Worm (Caenorhabditis elegans) whole organism, dauer: ENCODE data around the gene ppgn-1.

ENCODE experiments used
- unc-62 ChIP-seq: sonication (generic microtip); optimal IDR thresholded peaks from 2 replicates; lab custom pipeline; 2017; ENCODE audit warnings: missing biosample characterization, missing genetic modification reagents, missing genetic modification characterization

Gene ppgn-1

ce11 chrIV:2348862-2349321 is at the start of gene ppgn-1, which contains the start of gene tftc-1:
Gene ppgn-1, minus strand, starts transcription at chrIV:2348912.
Gene tftc-1, plus strand, starts transcription at chrIV:2349271.
- TF ChIP-seq unc-62 (GFP tag; lab: Kevin White, UChicago) = no peak

DNA sequence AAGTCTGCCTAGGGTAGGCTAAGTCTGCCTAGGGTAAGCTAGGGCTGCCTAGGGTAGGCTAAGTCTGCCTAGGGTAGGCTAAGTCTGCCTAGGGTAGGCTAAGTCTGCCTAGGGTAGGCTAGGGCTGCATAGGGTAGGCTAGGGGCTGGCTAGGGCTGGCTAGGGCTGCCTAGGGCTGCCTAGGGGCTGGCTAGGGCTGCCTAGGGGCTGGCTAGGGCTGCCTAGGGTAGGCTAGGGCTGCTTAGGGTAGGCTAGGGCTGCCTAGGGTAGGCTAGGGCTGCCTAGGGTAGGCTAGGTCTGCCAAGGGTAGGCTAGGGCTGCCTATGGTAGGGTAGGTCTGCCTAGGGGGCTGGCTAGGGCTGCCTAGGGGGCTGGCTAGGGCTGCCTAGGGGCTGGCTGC is 49.6 kb upstream of the ppgn-1 start:
- no peak for TF ChIP-seq unc-62 (GFP tag; lab: Kevin White, UChicago)

DNA sequence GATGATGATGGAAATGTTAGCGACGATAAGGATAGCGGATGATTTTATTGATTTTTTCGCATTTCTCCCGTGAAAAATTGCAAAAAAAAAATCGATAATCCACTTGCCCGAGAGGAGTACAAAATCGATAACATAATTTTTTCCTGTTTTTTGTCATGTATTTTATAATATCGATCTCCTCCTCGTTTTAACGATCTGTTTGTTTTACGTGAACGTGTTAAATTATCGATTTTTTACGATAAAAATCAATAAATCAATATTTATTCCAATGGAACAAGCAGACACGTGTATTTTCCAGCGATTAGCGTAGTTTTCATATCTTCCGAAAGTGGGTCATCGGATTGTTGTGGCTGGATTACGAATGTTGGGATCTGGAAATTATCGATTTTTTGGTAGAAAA is 47.3 kb upstream of the ppgn-1 start:
- TF ChIP-seq unc-62 (GFP tag; lab: Kevin White, UChicago) = no peak

- TF ChIP-seq unc-62 (GFP tag; lab: Kevin White, UChicago) = no peak
Observed at ce11 chrIV:2393023-2393422, 44.3 kb upstream of the ppgn-1 start.

DNA sequence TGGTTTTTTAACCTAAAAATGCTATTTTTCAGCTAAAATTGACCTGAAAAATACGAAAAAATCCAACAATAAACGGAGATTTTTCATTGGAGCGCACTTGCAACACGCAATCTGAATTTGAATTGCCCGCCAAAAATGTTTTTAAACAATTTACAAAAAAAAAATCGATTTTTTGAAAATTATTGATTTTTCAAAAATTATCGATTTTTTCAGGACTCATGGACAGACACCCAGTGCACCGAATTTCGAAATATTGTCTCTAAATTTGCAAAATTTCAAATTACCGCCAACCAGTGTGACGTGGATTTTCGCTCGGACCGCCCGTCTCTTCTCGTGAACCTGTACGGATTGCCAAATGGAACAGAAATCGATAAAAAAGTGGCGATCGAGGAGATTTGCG is 43.1 kb upstream of the ppgn-1 start:
- no peak for TF ChIP-seq unc-62 (GFP tag; lab: Kevin White, UChicago)

- no peak for TF ChIP-seq unc-62 (GFP tag; lab: Kevin White, UChicago)
Observed at ce11 chrIV:2390804-2391203, 42.1 kb upstream of the ppgn-1 start, which contains the start of gene eri-5. Gene eri-5, plus strand, starts transcription at chrIV:2390821.

- TF ChIP-seq unc-62 (GFP tag; lab: Kevin White, UChicago) = no peak
Observed at ce11 chrIV:2390251-2390672, 41.5 kb upstream of the ppgn-1 start.

DNA sequence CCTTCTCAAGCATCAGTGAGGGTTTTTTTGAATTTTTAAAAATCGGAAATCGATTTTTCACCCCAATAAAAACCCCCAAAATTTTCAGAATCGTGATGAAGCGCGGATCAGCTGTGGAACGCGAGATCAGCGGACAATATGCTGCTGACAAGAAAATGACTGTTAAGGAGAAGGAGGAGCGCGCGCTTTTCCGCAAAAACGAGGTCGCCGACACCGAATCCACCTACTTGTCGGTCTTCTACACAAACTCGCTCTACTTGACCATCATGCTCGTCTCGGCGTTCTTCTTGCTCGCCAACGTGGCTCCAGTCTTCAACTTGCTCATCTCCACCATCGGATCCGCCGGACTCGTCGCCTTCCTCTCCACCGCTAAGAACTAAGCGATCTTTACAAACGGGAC is 41.0 kb upstream of the ppgn-1 start:
- no peak for TF ChIP-seq unc-62 (GFP tag; lab: Kevin White, UChicago)

- TF ChIP-seq unc-62 (GFP tag; lab: Kevin White, UChicago) = no peak
Observed at ce11 chrIV:2388949-2389495, 40.3 kb upstream of the ppgn-1 start, which contains the start of gene trap-3. Gene trap-3, plus strand, starts transcription at chrIV:2389445.

DNA sequence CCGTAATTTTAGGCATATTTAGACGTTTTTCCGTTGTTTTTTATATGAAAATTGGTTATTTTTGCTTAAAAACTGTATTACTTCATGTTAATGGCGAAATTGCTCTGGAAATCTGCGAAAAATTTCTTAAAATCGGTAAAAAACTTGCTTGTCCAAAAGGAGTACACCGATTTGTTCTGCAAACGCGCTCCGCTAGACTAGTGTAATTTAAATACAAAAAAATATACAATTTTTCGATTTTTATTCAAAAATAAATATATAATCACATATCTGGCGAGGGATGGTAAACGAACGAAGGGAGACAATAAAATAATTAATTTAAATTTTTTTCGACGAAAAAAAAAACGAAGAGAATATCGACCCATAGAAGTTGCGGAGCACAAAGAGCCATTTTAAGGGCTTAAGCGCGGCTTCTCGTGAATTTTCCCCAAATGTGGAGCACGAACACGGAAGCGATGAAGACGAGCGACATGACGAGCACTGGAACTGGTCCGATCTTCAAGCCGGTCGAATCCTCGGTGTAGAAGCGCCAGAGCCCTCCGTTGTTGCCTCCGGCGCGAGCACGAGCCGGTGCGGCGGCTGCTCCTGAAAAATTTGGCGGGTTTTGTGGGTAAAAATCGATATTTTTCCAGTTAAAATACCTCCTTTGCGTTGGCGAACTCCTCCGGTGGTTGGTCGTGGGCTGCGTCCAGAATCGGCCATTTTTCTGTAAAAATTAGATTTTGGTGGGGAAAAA is 39.4 kb upstream of the ppgn-1 start, which contains the start of gene sec-61.B:
TSS of gene sec-61.B (minus strand) at position 706 of the 736 bp plus-strand sequence.
- TF ChIP-seq unc-62 (GFP tag; lab: Kevin White, UChicago) = no peak

DNA sequence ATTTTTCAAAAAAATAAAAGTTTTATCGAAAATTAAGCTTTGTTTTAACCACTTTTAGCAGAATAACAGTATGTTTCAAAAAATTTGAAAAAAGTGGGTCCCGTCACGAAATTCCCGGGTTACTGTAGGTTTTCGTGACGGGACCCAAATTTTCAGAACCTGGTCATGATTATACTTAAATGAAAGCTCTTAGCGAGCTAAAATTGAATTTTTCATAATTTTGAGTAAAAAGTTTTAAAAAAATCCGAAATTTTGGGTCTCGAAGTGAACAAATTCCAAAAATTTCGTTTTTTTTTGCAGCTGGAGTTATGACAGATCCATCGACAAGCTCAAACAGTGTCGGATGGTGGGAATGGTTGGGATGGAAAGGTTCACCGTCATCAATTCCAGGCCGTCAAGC is 35.0 kb upstream of the ppgn-1 start, which contains the start of gene Y38F2AR.3:
TSS of gene Y38F2AR.3 (plus strand) at position 301 of the 400 bp plus-strand sequence.
- TF ChIP-seq unc-62 (GFP tag; lab: Kevin White, UChicago) = no peak

DNA sequence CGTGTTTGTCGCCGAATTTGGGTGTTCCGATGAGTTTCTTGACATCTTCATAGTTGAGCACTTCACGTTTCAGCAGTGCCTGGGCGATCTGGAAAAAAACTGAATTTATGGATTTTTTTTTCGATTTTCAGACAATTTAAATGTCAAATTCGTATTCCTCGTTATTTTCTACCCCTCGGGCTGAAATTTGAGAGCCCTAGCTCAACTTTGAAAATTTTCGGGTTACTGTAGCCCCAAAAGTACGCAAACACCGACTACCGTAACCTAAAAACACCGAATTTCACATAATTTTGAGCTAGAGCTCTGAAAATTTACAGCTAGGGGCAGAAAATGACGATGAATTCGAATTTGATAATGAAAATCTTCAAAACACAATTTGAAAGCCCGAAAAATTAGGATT is 14.7 kb downstream of the ppgn-1 start:
- TF ChIP-seq unc-62 (GFP tag; lab: Kevin White, UChicago) = no peak

DNA sequence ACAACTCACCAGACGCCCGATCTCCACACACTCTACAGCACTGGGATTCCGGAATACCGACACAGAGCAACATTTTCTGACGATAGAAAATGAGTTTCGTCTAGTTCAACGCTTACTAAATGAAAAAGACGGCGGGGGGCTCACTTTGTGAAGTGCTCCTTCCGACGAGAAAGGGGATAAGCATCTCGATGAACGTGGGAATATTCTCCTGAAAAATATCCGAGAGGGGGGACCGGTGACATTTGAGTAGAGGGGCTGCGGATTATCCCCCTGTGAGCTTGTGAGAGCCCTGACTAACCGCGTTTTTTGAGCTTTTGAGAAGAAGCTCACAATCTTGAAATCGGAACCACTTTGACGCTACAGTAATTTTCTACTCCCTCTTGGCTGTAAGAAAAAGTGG is 19.2 kb downstream of the ppgn-1 start, which contains the start of gene nhr-236:
TSS of gene nhr-236 (minus strand) at position 101 of the 400 bp plus-strand sequence.
- no peak for TF ChIP-seq unc-62 (GFP tag; lab: Kevin White, UChicago)

- TF ChIP-seq unc-62 (GFP tag; lab: Kevin White, UChicago) = no peak
Observed at ce11 chrIV:2327317-2327716, 21.4 kb downstream of the ppgn-1 start.

DNA sequence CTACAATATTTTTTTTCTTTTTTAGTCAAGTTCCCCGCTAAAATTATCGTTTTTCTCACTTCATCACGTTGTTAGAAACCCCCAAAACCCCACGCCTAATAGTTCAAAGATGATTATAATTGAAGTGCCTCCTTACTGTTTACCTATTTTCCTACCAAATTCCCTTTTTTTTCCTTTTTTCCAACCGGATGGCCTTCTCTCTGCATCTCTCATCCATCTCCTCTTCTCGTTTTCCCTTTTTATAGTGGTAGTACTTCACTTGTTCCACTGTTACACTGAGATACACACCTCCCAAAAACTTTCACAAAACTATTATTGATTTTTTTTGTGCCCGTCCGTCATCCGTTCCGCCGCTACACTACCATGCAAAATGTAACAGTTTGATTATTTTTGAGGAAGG is 25.7 kb downstream of the ppgn-1 start, which contains the start of gene nsy-4:
TSS of gene nsy-4 (plus strand) at position 274 of the 400 bp plus-strand sequence.
- no peak for TF ChIP-seq unc-62 (GFP tag; lab: Kevin White, UChicago)

DNA sequence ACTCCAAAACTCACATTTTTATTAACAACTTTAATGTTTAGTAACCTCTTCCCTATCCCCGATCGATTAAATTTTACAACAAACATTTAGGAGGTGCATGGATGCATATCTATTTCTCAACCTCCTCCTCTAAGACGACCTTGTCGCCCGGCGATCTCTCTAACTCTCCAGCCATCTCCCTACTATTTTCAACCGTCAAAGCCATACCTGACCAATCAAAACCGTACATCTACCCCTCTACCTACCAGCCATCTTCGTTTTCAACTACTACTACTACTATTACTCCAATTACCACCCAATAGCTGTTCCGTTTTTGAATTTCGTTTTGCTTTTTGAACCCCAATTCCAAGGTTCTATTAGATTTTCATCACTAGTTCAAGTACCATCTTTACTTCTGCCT is 27.2 kb downstream of the ppgn-1 start:
- no peak for TF ChIP-seq unc-62 (GFP tag; lab: Kevin White, UChicago)
